Worm (Caenorhabditis elegans) whole organism, midembryonic: ENCODE results near the gene F42G4.5.

Experiments
- T22C8.4 ChIP-seq: fragments of 200-800 bp; sonication (Bioruptor generic); IDR thresholded peaks from 2 replicates; pipeline ENCODE4 v1.3.6; 2022; ENCODE audit warnings: missing genetic modification characterization, missing compliant biosample characterization
- cog-1 ChIP-seq: sonication (generic microtip); optimal IDR thresholded peaks from 2 replicates; lab custom pipeline; 2016; ENCODE audit warnings: missing genetic modification characterization, missing compliant biosample characterization
- flt-1 ChIP-seq: fragments of 200-800 bp; sonication (Bioruptor generic); IDR thresholded peaks from 2 replicates; pipeline ENCODE4 v1.3.6; 2022; ENCODE audit warnings: missing genetic modification characterization, missing compliant biosample characterization
- klf-2 ChIP-seq: fragments of 200-800 bp; sonication (Bioruptor generic); conservative IDR thresholded peaks from 2 replicates; pipeline ENCODE4 v1.3.6; 2022; ENCODE audit warnings: missing genetic modification reagents, missing genetic modification characterization, missing compliant biosample characterization
- tab-1 ChIP-seq: fragments of 200-800 bp; sonication (Bioruptor generic); IDR thresholded peaks from 2 replicates; pipeline ENCODE4 v1.3.6; 2022; ENCODE audit warnings: missing genetic modification characterization, missing compliant biosample characterization

DNA sequence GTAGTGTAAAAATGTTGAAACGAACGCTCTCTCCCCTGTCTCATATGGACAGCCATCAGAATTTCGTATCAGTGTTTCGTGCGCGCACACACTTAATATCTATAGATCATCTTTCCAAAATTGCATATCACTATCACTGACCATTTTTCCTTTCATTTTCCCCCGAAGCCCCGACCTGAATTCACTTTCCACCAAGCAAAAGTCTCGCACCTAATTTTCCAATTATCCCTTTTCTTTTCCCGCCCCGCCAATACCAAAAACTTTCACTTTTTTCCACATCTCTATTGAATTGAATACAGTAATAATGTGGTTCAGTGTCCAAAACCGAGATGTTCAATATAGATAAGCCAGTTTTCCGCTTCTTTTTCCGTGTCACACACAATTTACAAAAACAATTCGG is 19.8 kb upstream of the F42G4.5 start:
- TF ChIP-seq tab-1 (no peak), T22C8.4 (no peak), cog-1 (no peak), klf-2 (GFP tag; lab: Robert Waterston, UW) (no peak), flt-1 (GFP tag; lab: Robert Waterston, UW) (no peak)
